Fruit fly (Drosophila melanogaster) whole organism, embryonic: ENCODE results near the gene Mdh2.

ENCODE experiments used
- Dad ChIP-seq: fragments of 200-800 bp; sonication (Bioruptor generic); optimal IDR thresholded peaks from 3 replicates; lab custom pipeline; 2016; ENCODE audit warnings: missing biosample characterization, missing genetic modification characterization
- sisA ChIP-seq: fragments of 200-800 bp; sonication (Bioruptor generic); IDR thresholded peaks from 2 replicates; pipeline ENCODE4 v1.3.6; 2022; ENCODE audit warnings: missing biosample characterization, missing genetic modification characterization

- TF ChIP-seq sisA (GFP tag; lab: Robert Waterston, UW) (no peak), Dad (GFP tag; lab: Kevin White, UChicago) (no peak)
These were observed 8.6 kb downstream of the Mdh2 start for dm6 chr3R:18234699-18235257.
